Fruit fly (Drosophila melanogaster) whole organism, embryonic: ENCODE results near the gene CG17470.

Experiments
- Antp ChIP-seq: fragments of 200-800 bp; sonication (Bioruptor generic); optimal IDR thresholded peaks from 3 replicates; lab custom pipeline; 2016; ENCODE audit warnings: missing biosample characterization, missing genetic modification characterization
- CG10431 ChIP-seq: fragments of 200-800 bp; sonication (Bioruptor generic); optimal IDR thresholded peaks from 3 replicates; lab custom pipeline; 2018; ENCODE audit warnings: missing biosample characterization, mild to moderate bottlenecking, missing genetic modification characterization
- CG10959 ChIP-seq: fragments of 200-800 bp; sonication (Bioruptor generic); IDR thresholded peaks from 2 replicates; pipeline ENCODE4 v1.3.6; 2022; ENCODE audit warnings: missing biosample characterization, missing genetic modification characterization
- CG12769 ChIP-seq: fragments of 200-800 bp; sonication (Bioruptor generic); optimal IDR thresholded peaks from 2 replicates; lab custom pipeline; 2019; ENCODE audit warnings: missing biosample characterization, mild to moderate bottlenecking, missing genetic modification characterization, moderate library complexity
- CG13624 ChIP-seq: fragments of 200-800 bp; sonication (Bioruptor generic); optimal IDR thresholded peaks from 2 replicates; lab custom pipeline; 2016; ENCODE audit warnings: missing biosample characterization, missing genetic modification characterization
- CG14014 ChIP-seq: fragments of 200-800 bp; sonication (Bioruptor generic); IDR thresholded peaks from 2 replicates; pipeline ENCODE4 v1.3.6; 2022; ENCODE audit warnings: missing biosample characterization, missing genetic modification characterization
- CG15073 ChIP-seq: fragments of 200-800 bp; sonication (Bioruptor generic); optimal IDR thresholded peaks from 2 replicates; lab custom pipeline; 2016; ENCODE audit warnings: missing biosample characterization, missing genetic modification characterization
- CG15696 ChIP-seq: fragments of 200-800 bp; sonication (Bioruptor generic); optimal IDR thresholded peaks from 2 replicates; lab custom pipeline; 2019; ENCODE audit warnings: missing biosample characterization, mild to moderate bottlenecking, missing genetic modification characterization, moderate library complexity
- CG16813 ChIP-seq: fragments of 200-800 bp; sonication (Bioruptor generic); IDR thresholded peaks from 3 replicates; pipeline ENCODE4 v1.3.6; 2022; ENCODE audit warnings: missing biosample characterization, missing genetic modification characterization; ENCODE audit not compliant: partially characterized antibody
- CG1832 ChIP-seq: fragments of 200-800 bp; sonication (Bioruptor generic); optimal IDR thresholded peaks from 2 replicates; lab custom pipeline; 2017; ENCODE audit warnings: missing biosample characterization, mild to moderate bottlenecking, missing genetic modification characterization, inconsistent platforms
- CG18476 ChIP-seq: fragments of 200-800 bp; sonication (Bioruptor generic); optimal IDR thresholded peaks from 2 replicates; lab custom pipeline; 2016; ENCODE audit warnings: missing biosample characterization, mild to moderate bottlenecking, missing genetic modification characterization
- CG18599 ChIP-seq: fragments of 200-800 bp; sonication (Bioruptor generic); optimal IDR thresholded peaks from 3 replicates; lab custom pipeline; 2017; ENCODE audit warnings: missing biosample characterization, missing genetic modification characterization, mild to moderate bottlenecking, moderate library complexity, missing genetic modification reagents
- CG2116 ChIP-seq: fragments of 200-800 bp; sonication (Bioruptor generic); optimal IDR thresholded peaks from 3 replicates; lab custom pipeline; 2018; ENCODE audit warnings: missing biosample characterization, mild to moderate bottlenecking, missing genetic modification characterization
- CG33213 ChIP-seq: fragments of 200-800 bp; sonication (Bioruptor generic); optimal IDR thresholded peaks from 3 replicates; lab custom pipeline; 2016; ENCODE audit warnings: missing biosample characterization, missing genetic modification characterization
- CG34224 ChIP-seq: fragments of 200-800 bp; sonication (Bioruptor generic); IDR thresholded peaks from 3 replicates; pipeline ENCODE4 v1.3.6; 2022; ENCODE audit warnings: missing biosample characterization, missing genetic modification characterization; ENCODE audit not compliant: partially characterized antibody
- CG34376 ChIP-seq: fragments of 200-800 bp; sonication (Bioruptor generic); optimal IDR thresholded peaks from 2 replicates; lab custom pipeline; 2018; ENCODE audit warnings: missing biosample characterization, mild to moderate bottlenecking, missing genetic modification characterization
- CG3838 ChIP-seq: fragments of 200-800 bp; sonication (Bioruptor generic); optimal IDR thresholded peaks from 3 replicates; lab custom pipeline; 2016; ENCODE audit warnings: missing biosample characterization, missing genetic modification characterization
- CG4707 ChIP-seq: fragments of 200-800 bp; sonication (Bioruptor generic); optimal IDR thresholded peaks from 2 replicates; lab custom pipeline; 2018; ENCODE audit warnings: missing biosample characterization, mild to moderate bottlenecking, missing genetic modification characterization, moderate library complexity
- CG6175 ChIP-seq: fragments of 200-800 bp; sonication (Bioruptor generic); IDR thresholded peaks from 3 replicates; pipeline ENCODE4 v1.3.6; 2022; ENCODE audit warnings: missing biosample characterization, missing genetic modification characterization
- CG7556 ChIP-seq: fragments of 200-800 bp; sonication (Bioruptor generic); optimal IDR thresholded peaks from 2 replicates; lab custom pipeline; 2017; ENCODE audit warnings: missing biosample characterization, mild to moderate bottlenecking, missing genetic modification characterization
- CG7963 ChIP-seq: fragments of 200-800 bp; sonication (Bioruptor generic); IDR thresholded peaks from 3 replicates; pipeline ENCODE4 v1.3.6; 2022; ENCODE audit warnings: missing biosample characterization, missing genetic modification characterization; ENCODE audit not compliant: partially characterized antibody
- CG8089 ChIP-seq: fragments of 200-800 bp; sonication (Bioruptor generic); optimal IDR thresholded peaks from 3 replicates; lab custom pipeline; 2016; ENCODE audit warnings: missing biosample characterization, missing genetic modification characterization
- CG9727 ChIP-seq: fragments of 200-800 bp; sonication (Bioruptor generic); optimal IDR thresholded peaks from 3 replicates; lab custom pipeline; 2017; ENCODE audit warnings: missing biosample characterization, mild to moderate bottlenecking, missing genetic modification characterization
- Deaf1 ChIP-seq: fragments of 200-800 bp; optimal IDR thresholded peaks from 3 replicates; lab custom pipeline; 2019; ENCODE audit warnings: missing biosample characterization, mild to moderate bottlenecking, missing genetic modification characterization, moderate library complexity
- Hmr ChIP-seq: fragments of 200-800 bp; sonication (Bioruptor generic); optimal IDR thresholded peaks from 3 replicates; lab custom pipeline; 2017; ENCODE audit warnings: mild to moderate bottlenecking, missing biosample characterization, missing genetic modification reagents, missing genetic modification characterization
- Max ChIP-seq: fragments of 200-800 bp; sonication (Bioruptor generic); optimal IDR thresholded peaks from 2 replicates; lab custom pipeline; 2016; ENCODE audit warnings: missing biosample characterization, mild to moderate bottlenecking, missing genetic modification characterization
- NFAT ChIP-seq: fragments of 200-800 bp; sonication (Bioruptor generic); IDR thresholded peaks from 2 replicates; pipeline ENCODE4 v1.3.6; 2022; ENCODE audit warnings: missing biosample characterization, missing genetic modification characterization
- Pdp1 ChIP-seq, 2 experiments: fragments of 200-800 bp; sonication (Bioruptor generic); optimal IDR thresholded peaks; 3 replicates each; lab custom pipeline; 2016; ENCODE audit warnings: missing biosample characterization in 2 of 2, missing genetic modification characterization in 2 of 2, mild to moderate bottlenecking in 1 of 2, moderate library complexity in 1 of 2
- ase ChIP-seq: fragments of 200-800 bp; sonication (Bioruptor generic); IDR thresholded peaks from 3 replicates; pipeline ENCODE4 v1.3.6; 2022; ENCODE audit warnings: missing biosample characterization, missing genetic modification characterization
- cg ChIP-seq: fragments of 200-800 bp; sonication (Bioruptor generic); optimal IDR thresholded peaks from 3 replicates; lab custom pipeline; 2019; ENCODE audit warnings: missing biosample characterization, mild to moderate bottlenecking, missing genetic modification characterization, moderate library complexity
- crc ChIP-seq: fragments of 200-800 bp; sonication (Bioruptor generic); optimal IDR thresholded peaks from 2 replicates; lab custom pipeline; 2016; ENCODE audit warnings: missing biosample characterization, missing genetic modification characterization
- crp ChIP-seq, 2 experiments: fragments of 200-800 bp; sonication (Bioruptor generic); optimal IDR thresholded peaks; 2 replicates in 1 of 2; 3 replicates in 1 of 2; lab custom pipeline; 2017; ENCODE audit warnings: missing biosample characterization in 2 of 2, missing genetic modification characterization in 2 of 2, mild to moderate bottlenecking in 1 of 2, moderate library complexity in 1 of 2
- dan ChIP-seq: fragments of 200-800 bp; sonication (Bioruptor generic); IDR thresholded peaks from 2 replicates; pipeline ENCODE4 v1.3.6; 2022; ENCODE audit warnings: missing biosample characterization, missing genetic modification characterization
- dmrt11E ChIP-seq: fragments of 200-800 bp; sonication (Bioruptor generic); optimal IDR thresholded peaks from 3 replicates; lab custom pipeline; 2018; ENCODE audit warnings: missing biosample characterization, mild to moderate bottlenecking, missing genetic modification characterization, moderate library complexity
- eyg ChIP-seq: fragments of 200-800 bp; sonication (Bioruptor generic); optimal IDR thresholded peaks from 3 replicates; lab custom pipeline; 2016; ENCODE audit warnings: missing biosample characterization, missing genetic modification characterization
- ftz-f1 ChIP-seq: fragments of 200-800 bp; sonication (Bioruptor generic); optimal IDR thresholded peaks from 2 replicates; lab custom pipeline; 2016; ENCODE audit warnings: missing biosample characterization, missing genetic modification characterization
- grn ChIP-seq: fragments of 200-800 bp; sonication (Bioruptor generic); optimal IDR thresholded peaks from 3 replicates; lab custom pipeline; 2017; ENCODE audit warnings: missing biosample characterization, missing genetic modification characterization
- jigr1 ChIP-seq: fragments of 200-800 bp; sonication (Bioruptor generic); IDR thresholded peaks from 3 replicates; pipeline ENCODE4 v1.3.6; 2022; ENCODE audit warnings: missing biosample characterization, missing genetic modification characterization
- lbe ChIP-seq: fragments of 200-800 bp; sonication (Bioruptor generic); optimal IDR thresholded peaks from 2 replicates; lab custom pipeline; 2016; ENCODE audit warnings: missing biosample characterization, mild to moderate bottlenecking, missing genetic modification characterization
- mld ChIP-seq: fragments of 200-800 bp; sonication (Bioruptor generic); IDR thresholded peaks from 3 replicates; pipeline ENCODE4 v1.3.6; 2022; ENCODE audit warnings: missing biosample characterization, missing genetic modification characterization; ENCODE audit not compliant: partially characterized antibody
- nom ChIP-seq: fragments of 200-800 bp; sonication (Bioruptor generic); optimal IDR thresholded peaks from 2 replicates; lab custom pipeline; 2017; ENCODE audit warnings: missing biosample characterization, missing genetic modification characterization, mild to moderate bottlenecking, moderate library complexity, missing genetic modification reagents
- pfk ChIP-seq: fragments of 200-800 bp; sonication (Bioruptor generic); optimal IDR thresholded peaks from 2 replicates; lab custom pipeline; 2018; ENCODE audit warnings: missing biosample characterization, mild to moderate bottlenecking, missing genetic modification characterization, moderate library complexity
- pita ChIP-seq: fragments of 200-800 bp; sonication (Bioruptor generic); optimal IDR thresholded peaks from 2 replicates; lab custom pipeline; 2017; ENCODE audit warnings: missing biosample characterization, mild to moderate bottlenecking, missing genetic modification characterization
- sens ChIP-seq: fragments of 200-800 bp; sonication (Bioruptor generic); peaks from one replicate; lab custom pipeline; 2016; ENCODE audit warnings: missing biosample characterization, missing genetic modification characterization
- sim ChIP-seq: fragments of 200-800 bp; sonication (Bioruptor generic); IDR thresholded peaks from 2 replicates; pipeline ENCODE4 v1.3.6; 2022; ENCODE audit warnings: missing biosample characterization, missing genetic modification characterization
- slp2 ChIP-seq: fragments of 200-800 bp; sonication (Bioruptor generic); optimal IDR thresholded peaks from 2 replicates; lab custom pipeline; 2016; ENCODE audit warnings: missing biosample characterization, missing genetic modification characterization
- unpg ChIP-seq: fragments of 200-800 bp; sonication (Bioruptor generic); optimal IDR thresholded peaks from 3 replicates; lab custom pipeline; 2018; ENCODE audit warnings: missing biosample characterization, mild to moderate bottlenecking, missing genetic modification characterization, moderate library complexity
- usp ChIP-seq: fragments of >200 bp; optimal IDR thresholded peaks from 2 replicates; lab custom pipeline; 2017; ENCODE audit warnings: missing biosample characterization, missing genetic modification characterization
- vvl ChIP-seq: fragments of 200-800 bp; sonication (Bioruptor generic); IDR thresholded peaks from 2 replicates; pipeline ENCODE4 v1.3.6; 2022; ENCODE audit warnings: missing biosample characterization, missing genetic modification characterization
- zfh2 ChIP-seq: fragments of 200-800 bp; sonication (Bioruptor generic); optimal IDR thresholded peaks from 2 replicates; lab custom pipeline; 2016; ENCODE audit warnings: missing biosample characterization, missing genetic modification characterization

Gene CG17470

DNA sequence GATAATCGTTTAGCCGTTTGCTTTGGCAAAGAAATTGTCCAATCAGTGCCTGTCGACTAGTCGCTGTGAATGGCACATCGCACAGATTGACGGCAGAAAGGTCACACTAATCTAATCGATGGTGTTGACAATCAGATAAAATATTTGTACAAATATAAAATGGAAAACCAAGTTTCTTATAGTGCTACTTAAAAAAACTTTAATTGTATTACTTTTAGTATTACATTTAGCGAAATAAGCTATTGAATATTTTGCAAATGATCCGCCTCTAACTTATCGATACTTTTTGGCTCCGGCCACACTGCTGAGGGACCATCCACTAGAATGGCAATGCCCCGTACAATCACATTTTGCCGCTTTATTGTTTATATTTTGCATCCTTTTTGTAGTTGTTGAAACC is 13.1 kb upstream of the CG17470 start, which contains the start of the genes brun and CG2614 (continued):
- TF ChIP-seq vvl (GFP tag; lab: Robert Waterston, UW) (peak; percentile 81), CG4707 (GFP tag; lab: Kevin White, UChicago) (no peak), jigr1 (GFP tag; lab: Robert Waterston, UW) (no peak), mld (GFP tag; lab: Robert Waterston, UW) (no peak), ftz-f1 (GFP tag; lab: Kevin White, UChicago) (peak; percentile 34), Antp (peak; percentile 71), CG7963 (GFP tag; lab: Robert Waterston, UW) (peak; percentile 49; the same call in 1 of the 3 replicates), dmrt11E (peak; percentile 69), cg (no peak), Pdp1 (GFP tag; optimal IDR thresholded peaks at IDR 0.05; lab: Kevin White, UChicago) (peak in 1 of 2 experiments; percentile 81), CG9727 (GFP tag; lab: Kevin White, UChicago) (peak; percentile 69), CG12769 (tag; lab: Kevin White, UChicago) (no peak), CG33213 (GFP tag; lab: Kevin White, UChicago) (peak; percentile 65), sim (GFP tag; lab: Robert Waterston, UW) (no peak), Max (GFP tag; lab: Kevin White, UChicago) (peak; percentile 88), CG13624 (peak; percentile 69), nom (no peak), usp (GFP tag; lab: Kevin White, UChicago) (no peak), pfk (GFP tag; lab: Kevin White, UChicago) (no peak), unpg (GFP tag; lab: Kevin White, UChicago) (no peak), eyg (GFP tag; lab: Kevin White, UChicago) (peak; percentile 41), CG3838 (GFP tag; lab: Kevin White, UChicago) (peak; percentile 24), CG2116 (GFP tag; lab: Kevin White, UChicago) (peak; percentile 77), Deaf1 (tag; lab: Kevin White, UChicago) (no peak), CG15696 (tag; lab: Kevin White, UChicago) (peak; percentile 53), dan (GFP tag; lab: Robert Waterston, UW) (no peak), CG14014 (GFP tag; lab: Robert Waterston, UW) (peak; percentile 74), CG34376 (no peak), NFAT (GFP tag; lab: Robert Waterston, UW) (0 out of 2 replicates have a peak, but pooled peaks have one; percentile 26), Hmr (GFP tag; lab: Kevin White, UChicago) (no peak), CG1832 (GFP tag; lab: Kevin White, UChicago) (no peak), lbe (GFP tag; lab: Kevin White, UChicago) (no peak), CG18599 (GFP tag; lab: Kevin White, UChicago) (no peak), slp2 (GFP tag; lab: Kevin White, UChicago) (peak; percentile 41), CG10431 (no peak), CG8089 (GFP tag; lab: Kevin White, UChicago) (peak; percentile 37), CG10959 (0 out of 2 replicates have a peak, but pooled peaks have one; percentile 20), sens (GFP tag; lab: Kevin White, UChicago) (peak; percentile 99), CG34224 (peak; percentile 91), crp (GFP tag; optimal IDR thresholded peaks at IDR 0.05; lab: Kevin White, UChicago) (peak in 1 of 2 experiments; percentile 65), crc (peak; percentile 3), grn (GFP tag; lab: Kevin White, UChicago) (peak; percentile 85), pita (GFP tag; lab: Kevin White, UChicago) (no peak), ase (GFP tag; lab: Robert Waterston, UW) (peak; percentile 46; the same call in 1 of the 3 replicates), zfh2 (peak; percentile 84), CG15073 (GFP tag; lab: Kevin White, UChicago) (no peak), CG18476 (GFP tag; lab: Kevin White, UChicago) (peak; percentile 53), CG6175 (GFP tag; lab: Robert Waterston, UW) (no peak), CG7556 (no peak), CG16813 (peak; percentile 94)
